Worm (Caenorhabditis elegans) whole organism, L1 larva: ENCODE data around the gene nduf-2.2.

ENCODE experiments used
- C04F5.9 ChIP-seq: sonication (generic microtip); optimal IDR thresholded peaks from 2 replicates; lab custom pipeline; 2016; ENCODE audit warnings: missing genetic modification characterization, missing compliant biosample characterization
- C16A3.4 ChIP-seq: fragments of 150-350 bp; optimal IDR thresholded peaks from 2 replicates; lab custom pipeline; 2014; ENCODE audit warnings: missing biosample characterization, missing genetic modification characterization
- C34B4.2 ChIP-seq: sonication (generic microtip); optimal IDR thresholded peaks from 2 replicates; lab custom pipeline; 2017; ENCODE audit warnings: mild to moderate bottlenecking, missing genetic modification characterization, missing compliant biosample characterization
- alr-1 ChIP-seq: fragments of 200-800 bp; sonication (Bioruptor generic); optimal IDR thresholded peaks from 2 replicates; lab custom pipeline; 2018; ENCODE audit warnings: borderline replicate concordance, mild to moderate bottlenecking, missing genetic modification characterization, missing compliant biosample characterization
- ama-1 ChIP-seq: fragments of 150-350 bp; optimal IDR thresholded peaks from 2 replicates; lab custom pipeline; 2014
- blmp-1 ChIP-seq: fragments of 150-350 bp; optimal IDR thresholded peaks from 2 replicates; lab custom pipeline; 2014; ENCODE audit warnings: missing biosample characterization, missing genetic modification characterization
- ceh-63 ChIP-seq: fragments of 200-800 bp; sonication (Bioruptor generic); optimal IDR thresholded peaks from 2 replicates; lab custom pipeline; 2018; ENCODE audit warnings: mild to moderate bottlenecking, missing genetic modification characterization, missing compliant biosample characterization
- ceh-88 ChIP-seq: fragments of 200-800 bp; sonication (Bioruptor generic); IDR thresholded peaks from 2 replicates; pipeline ENCODE4 v1.3.6; 2022; ENCODE audit warnings: missing genetic modification characterization, missing compliant biosample characterization
- dpl-1 ChIP-seq, 3 experiments: fragments of 150-350 bp in 2 of 3; sonication (generic microtip) in 1 of 3; optimal IDR thresholded peaks; 2 replicates each; lab custom pipeline; 2014 to 2017; ENCODE audit warnings: missing biosample characterization in 3 of 3, missing genetic modification characterization in 3 of 3, missing genetic modification reagents in 3 of 3
- efl-1 ChIP-seq, 4 experiments: fragments of 150-350 bp; optimal IDR thresholded peaks in 3 of 4; peaks in 1 of 4; 1 replicate in 1 of 4; 2 replicates in 3 of 4; lab custom pipeline; 2014; ENCODE audit warnings: missing biosample characterization in 2 of 4, missing genetic modification characterization in 2 of 4, missing genetic modification reagents in 2 of 4
- egl-27 ChIP-seq, 2 experiments: fragments of 150-350 bp in 1 of 2; sonication (generic microtip); optimal IDR thresholded peaks; 3 replicates each; lab custom pipeline; 2017 to 2018; ENCODE audit warnings: missing biosample characterization in 2 of 2, missing genetic modification characterization in 2 of 2, missing genetic modification reagents in 2 of 2
- elt-2 ChIP-seq: sonication (generic microtip); optimal IDR thresholded peaks from 2 replicates; lab custom pipeline; 2016; ENCODE audit warnings: missing genetic modification characterization, mild to moderate bottlenecking, inconsistent platforms, missing compliant biosample characterization, missing genetic modification reagents
- elt-3 ChIP-seq, 6 experiments: fragments of 150-350 bp in 1 of 6; sonication (generic microtip); optimal IDR thresholded peaks; 2 replicates each; lab custom pipeline; 2017 to 2018; ENCODE audit warnings: missing biosample characterization in 6 of 6, missing genetic modification characterization in 6 of 6, inconsistent platforms in 1 of 6
- fkh-4 ChIP-seq: sonication (generic microtip); optimal IDR thresholded peaks from 2 replicates; lab custom pipeline; 2016; ENCODE audit warnings: missing compliant biosample characterization, missing genetic modification characterization, borderline replicate concordance
- grh-1 ChIP-seq: fragments of 200-800 bp; sonication (Bioruptor generic); IDR thresholded peaks from 2 replicates; pipeline ENCODE4 v1.3.6; 2022; ENCODE audit warnings: missing genetic modification reagents, missing genetic modification characterization, missing compliant biosample characterization
- hlh-17 ChIP-seq: fragments of 200-800 bp; sonication (Bioruptor generic); optimal IDR thresholded peaks from 2 replicates; lab custom pipeline; 2018; ENCODE audit warnings: missing genetic modification characterization, mild to moderate bottlenecking, missing compliant biosample characterization, moderate library complexity, borderline replicate concordance
- irx-1 ChIP-seq: sonication (generic microtip); optimal IDR thresholded peaks from 2 replicates; lab custom pipeline; 2016; ENCODE audit warnings: missing genetic modification characterization, missing compliant biosample characterization
- jun-1 ChIP-seq: fragments of 150-350 bp; optimal IDR thresholded peaks from 2 replicates; lab custom pipeline; 2014; ENCODE audit warnings: missing biosample characterization, missing genetic modification reagents, missing genetic modification characterization
- lin-13 ChIP-seq: fragments of 150-350 bp; optimal IDR thresholded peaks from 2 replicates; lab custom pipeline; 2014; ENCODE audit warnings: missing biosample characterization, missing genetic modification reagents, missing genetic modification characterization
- lin-14 ChIP-seq: fragments of 200-800 bp; sonication (Bioruptor generic); optimal IDR thresholded peaks from 2 replicates; lab custom pipeline; 2018; ENCODE audit warnings: mild to moderate bottlenecking, missing genetic modification characterization, moderate library complexity, missing compliant biosample characterization
- lin-15B ChIP-seq: fragments of 150-350 bp; sonication (generic microtip); optimal IDR thresholded peaks from 3 replicates; lab custom pipeline; 2014; ENCODE audit warnings: missing biosample characterization, missing genetic modification characterization
- lin-35 ChIP-seq, 2 experiments: fragments of 150-350 bp; optimal IDR thresholded peaks; 2 replicates each; lab custom pipeline; 2014; ENCODE audit warnings: missing biosample characterization in 2 of 2, missing genetic modification characterization in 2 of 2, missing genetic modification reagents in 2 of 2
- lir-3 ChIP-seq: sonication (generic microtip); optimal IDR thresholded peaks from 2 replicates; lab custom pipeline; 2016; ENCODE audit warnings: mild to moderate bottlenecking, missing genetic modification characterization, moderate library complexity, missing compliant biosample characterization; ENCODE audit not compliant: poor library complexity
- lsy-2 ChIP-seq, 2 experiments: fragments of 150-350 bp; optimal IDR thresholded peaks; 2 replicates each; lab custom pipeline; 2014; ENCODE audit warnings: missing biosample characterization in 2 of 2, missing genetic modification characterization in 2 of 2
- mab-9 ChIP-seq: fragments of 200-800 bp; sonication (Bioruptor generic); IDR thresholded peaks from 2 replicates; pipeline ENCODE4 v1.3.6; 2022; ENCODE audit warnings: missing genetic modification reagents, missing genetic modification characterization, missing compliant biosample characterization
- mdl-1 ChIP-seq, 2 experiments: fragments of 150-350 bp; optimal IDR thresholded peaks; 2 replicates each; lab custom pipeline; 2014 to 2017; ENCODE audit warnings: missing biosample characterization in 2 of 2, missing genetic modification characterization in 2 of 2, inconsistent platforms in 1 of 2
- mep-1 ChIP-seq: fragments of 150-350 bp; optimal IDR thresholded peaks from 2 replicates; lab custom pipeline; 2014; ENCODE audit warnings: missing biosample characterization, missing genetic modification characterization
- nhr-11 ChIP-seq: fragments of 150-350 bp; optimal IDR thresholded peaks from 2 replicates; lab custom pipeline; 2014; ENCODE audit warnings: missing biosample characterization, missing genetic modification characterization
- nhr-19 ChIP-seq: fragments of 200-800 bp; sonication (Bioruptor generic); conservative IDR thresholded peaks from 2 replicates; pipeline ENCODE4 v1.3.6; 2022; ENCODE audit warnings: missing genetic modification characterization, missing compliant biosample characterization
- nhr-20 ChIP-seq: sonication (generic microtip); optimal IDR thresholded peaks from 2 replicates; lab custom pipeline; 2016; ENCODE audit warnings: mild to moderate bottlenecking, missing genetic modification characterization, missing compliant biosample characterization
- nhr-28 ChIP-seq: fragments of 150-350 bp; optimal IDR thresholded peaks from 2 replicates; lab custom pipeline; 2014; ENCODE audit warnings: missing biosample characterization, missing genetic modification characterization
- nhr-47 ChIP-seq: sonication (generic microtip); optimal IDR thresholded peaks from 2 replicates; lab custom pipeline; 2016; ENCODE audit warnings: mild to moderate bottlenecking, missing genetic modification characterization, moderate library complexity, missing compliant biosample characterization
- nhr-71 ChIP-seq: sonication (generic microtip); optimal IDR thresholded peaks from 2 replicates; lab custom pipeline; 2016; ENCODE audit warnings: mild to moderate bottlenecking, missing genetic modification characterization, moderate library complexity, missing compliant biosample characterization
- nhr-76 ChIP-seq: sonication (generic microtip); optimal IDR thresholded peaks from 2 replicates; lab custom pipeline; 2017; ENCODE audit warnings: missing biosample characterization, missing genetic modification characterization
- nhr-85 ChIP-seq: sonication (generic microtip); peaks from one replicate; lab custom pipeline; 2016; ENCODE audit warnings: missing genetic modification characterization, inconsistent platforms, missing compliant biosample characterization
- nhr-90 ChIP-seq: sonication (generic microtip); optimal IDR thresholded peaks from 2 replicates; lab custom pipeline; 2016; ENCODE audit warnings: mild to moderate bottlenecking, missing genetic modification characterization, missing compliant biosample characterization; ENCODE audit not compliant: poor library complexity
- rnt-1 ChIP-seq: sonication (generic microtip); optimal IDR thresholded peaks from 2 replicates; lab custom pipeline; 2016; ENCODE audit warnings: mild to moderate bottlenecking, missing genetic modification characterization, moderate library complexity, missing compliant biosample characterization
- snu-23 ChIP-seq: sonication (generic microtip); optimal IDR thresholded peaks from 2 replicates; lab custom pipeline; 2016; ENCODE audit warnings: missing genetic modification characterization, missing compliant biosample characterization
- tbx-2 ChIP-seq: sonication (generic microtip); optimal IDR thresholded peaks from 2 replicates; lab custom pipeline; 2016; ENCODE audit warnings: missing genetic modification characterization, missing compliant biosample characterization
- tlp-1 ChIP-seq: fragments of 150-350 bp; optimal IDR thresholded peaks from 2 replicates; lab custom pipeline; 2014; ENCODE audit warnings: missing biosample characterization, missing genetic modification characterization
- unc-86 ChIP-seq: sonication (generic microtip); optimal IDR thresholded peaks from 2 replicates; lab custom pipeline; 2016; ENCODE audit warnings: missing genetic modification characterization, missing compliant biosample characterization
- unc-98 ChIP-seq: fragments of 200-800 bp; sonication (Bioruptor generic); IDR thresholded peaks from 2 replicates; pipeline ENCODE4 v1.3.6; 2022; ENCODE audit warnings: missing genetic modification characterization, missing compliant biosample characterization
- xbp-1 ChIP-seq: sonication (generic microtip); optimal IDR thresholded peaks from 2 replicates; lab custom pipeline; 2016; ENCODE audit warnings: missing genetic modification characterization, missing compliant biosample characterization
- zag-1 ChIP-seq: fragments of 150-350 bp; optimal IDR thresholded peaks from 2 replicates; lab custom pipeline; 2014; ENCODE audit warnings: missing biosample characterization, missing genetic modification characterization
- zip-4 ChIP-seq: fragments of 200-800 bp; sonication (Bioruptor generic); optimal IDR thresholded peaks from 2 replicates; lab custom pipeline; 2018; ENCODE audit warnings: mild to moderate bottlenecking, missing genetic modification characterization, moderate library complexity, missing compliant biosample characterization
- ztf-11 ChIP-seq, 2 experiments: sonication (generic microtip); optimal IDR thresholded peaks; 2 replicates each; lab custom pipeline; 2016 to 2017; ENCODE audit warnings: missing genetic modification characterization in 2 of 2, missing biosample characterization in 1 of 2, missing compliant biosample characterization in 1 of 2
- ztf-4 ChIP-seq: fragments of 150-350 bp; optimal IDR thresholded peaks from 2 replicates; lab custom pipeline; 2014; ENCODE audit warnings: missing biosample characterization, missing genetic modification characterization

Gene nduf-2.2

ce11 chrIII:6444335-6444734 lies 20.7 kb upstream of the nduf-2.2 start, which contains the start of gene C05D11.13 (continued):
- TF ChIP-seq jun-1 (tag; lab: Kevin White, UChicago): peak; percentile 8
- TF ChIP-seq irx-1 (tag; lab: Kevin White, UChicago): peak; percentile 17
- no peak for TF ChIP-seq ztf-11 (tag; optimal IDR thresholded peaks at IDR 0.05; lab: Kevin White, UChicago)

ce11 chrIII:6446807-6447206 lies 18.2 kb upstream of the nduf-2.2 start, which contains the start of gene let-721:
Gene let-721, minus strand, starts transcription at chrIII:6446907.
- TF ChIP-seq elt-2 (tag; lab: Kevin White, UChicago) (no peak), lin-15B (no peak), nhr-71 (tag; lab: Kevin White, UChicago) (no peak), ceh-88 (GFP tag; lab: Robert Waterston, UW) (no peak), xbp-1 (tag; lab: Kevin White, UChicago) (no peak), grh-1 (no peak), C34B4.2 (tag; lab: Kevin White, UChicago) (no peak), mab-9 (GFP tag; lab: Robert Waterston, UW) (no peak), tlp-1 (tag; lab: Kevin White, UChicago) (no peak), nhr-47 (tag; lab: Kevin White, UChicago) (no peak), fkh-4 (tag; lab: Kevin White, UChicago) (no peak), zip-4 (GFP tag; lab: Kevin White, UChicago) (no peak), unc-86 (tag; lab: Kevin White, UChicago) (no peak), blmp-1 (tag; lab: Kevin White, UChicago) (no peak), egl-27 (tag; optimal IDR thresholded peaks at IDR 0.05; lab: Kevin White, UChicago) (no peak), lir-3 (tag; lab: Kevin White, UChicago) (no peak), nhr-85 (tag; lab: Kevin White, UChicago) (no peak), nhr-76 (no peak), dpl-1 (GFP tag; optimal IDR thresholded peaks at IDR 0.05; lab: Kevin White, UChicago) (no peak), ama-1 (no peak)

- peak; percentile 55 for TF ChIP-seq nhr-19
- no peak for TF ChIP-seq nhr-28 (tag; lab: Kevin White, UChicago)
- TF ChIP-seq lin-35 (GFP tag; optimal IDR thresholded peaks at IDR 0.05; lab: Kevin White, UChicago): peak; percentile 13 to 49
- peak; percentile 51 for TF ChIP-seq rnt-1 (tag; lab: Kevin White, UChicago)
- peak; percentile 77 for TF ChIP-seq nhr-20
- peak; percentile 27 for TF ChIP-seq lin-13 (GFP tag; lab: Kevin White, UChicago)
- TF ChIP-seq ceh-63 (GFP tag; lab: Kevin White, UChicago): no peak
- peak; percentile 48 for TF ChIP-seq mep-1
- peak in 1 of 2 experiments; percentile 66 for TF ChIP-seq mdl-1 (tag; optimal IDR thresholded peaks at IDR 0.05; lab: Kevin White, UChicago)
- peak; percentile 76 for TF ChIP-seq lin-14 (GFP tag; lab: Kevin White, UChicago)
- TF ChIP-seq unc-86 (tag; lab: Kevin White, UChicago): no peak
- no peak for TF ChIP-seq egl-27 (tag; optimal IDR thresholded peaks at IDR 0.05; lab: Kevin White, UChicago)
- TF ChIP-seq lsy-2 (tag; optimal IDR thresholded peaks at IDR 0.05; lab: Kevin White, UChicago): peak in 1 of 2 experiments; percentile 32
- peak; percentile 34 for TF ChIP-seq nhr-11
- peak; percentile 16 for TF ChIP-seq C16A3.4 (tag; lab: Kevin White, UChicago)
- TF ChIP-seq dpl-1 (GFP tag; optimal IDR thresholded peaks at IDR 0.05; lab: Kevin White, UChicago): peak in 2 of 3 experiments; percentile 17 to 36
- peak in 1 of 2 experiments; percentile 1 for TF ChIP-seq efl-1 (optimal IDR thresholded peaks at IDR 0.05; lab: Kevin White, UChicago)
- TF ChIP-seq efl-1 (GFP tag; optimal IDR thresholded peaks at IDR 0.05 in 1 of 2; lab: Kevin White, UChicago): no peak
- TF ChIP-seq nhr-71 (tag; lab: Kevin White, UChicago): peak; percentile 67
- TF ChIP-seq zag-1 (tag; lab: Kevin White, UChicago): no peak
- peak; percentile 62 for TF ChIP-seq ztf-4 (tag; lab: Kevin White, UChicago)
- no peak for TF ChIP-seq ceh-88 (GFP tag; lab: Robert Waterston, UW)
- TF ChIP-seq blmp-1 (tag; lab: Kevin White, UChicago): peak; percentile 69
- no peak for TF ChIP-seq C04F5.9
- peak; percentile 78 for TF ChIP-seq nhr-85 (tag; lab: Kevin White, UChicago)
- no peak for TF ChIP-seq ztf-11 (tag; optimal IDR thresholded peaks at IDR 0.05; lab: Kevin White, UChicago)
- peak; percentile 68 for TF ChIP-seq snu-23 (GFP tag; lab: Kevin White, UChicago)
- TF ChIP-seq tbx-2 (tag; lab: Kevin White, UChicago): peak; percentile 12
- TF ChIP-seq unc-98 (GFP tag; lab: Robert Waterston, UW): no peak
- TF ChIP-seq nhr-90 (tag; lab: Kevin White, UChicago): peak; percentile 45
- no peak for TF ChIP-seq alr-1 (tag; lab: Kevin White, UChicago)
- peak in 1 of 6 experiments; percentile 49 for TF ChIP-seq elt-3 (tag; optimal IDR thresholded peaks at IDR 0.05; lab: Kevin White, UChicago)
- peak; percentile 63 for TF ChIP-seq elt-2 (tag; lab: Kevin White, UChicago)
- no peak for TF ChIP-seq hlh-17 (GFP tag; lab: Kevin White, UChicago)
These were observed 17.5 kb upstream of the nduf-2.2 start for ce11 chrIII:6447521-6447920.
